Worm (Caenorhabditis elegans) whole organism, L1 larva: ENCODE measurements around the gene fbxb-105.

Experiments used
- F16B12.6 ChIP-seq: fragments of 150-350 bp; optimal IDR thresholded peaks from 2 replicates; lab custom pipeline; 2014; ENCODE audit warnings: missing biosample characterization, missing genetic modification characterization
- ama-1 ChIP-seq: fragments of 150-350 bp; optimal IDR thresholded peaks from 2 replicates; lab custom pipeline; 2014
- ceh-8 ChIP-seq: fragments of 200-800 bp; sonication (Bioruptor generic); optimal IDR thresholded peaks from 2 replicates; lab custom pipeline; 2018; ENCODE audit warnings: mild to moderate bottlenecking, missing genetic modification characterization, moderate library complexity, missing compliant biosample characterization
- ceh-82 ChIP-seq, 3 experiments: fragments of 150-350 bp in 1 of 3; sonication (generic microtip) in 2 of 3; optimal IDR thresholded peaks; 2 replicates each; lab custom pipeline; 2014 to 2017; ENCODE audit warnings: missing biosample characterization in 3 of 3, missing genetic modification characterization in 3 of 3
- ceh-90 ChIP-seq: sonication (generic microtip); optimal IDR thresholded peaks from 2 replicates; lab custom pipeline; 2016; ENCODE audit warnings: missing genetic modification characterization, missing compliant biosample characterization
- efl-1 ChIP-seq, 4 experiments: fragments of 150-350 bp; optimal IDR thresholded peaks in 3 of 4; peaks in 1 of 4; 1 replicate in 1 of 4; 2 replicates in 3 of 4; lab custom pipeline; 2014; ENCODE audit warnings: missing biosample characterization in 2 of 4, missing genetic modification characterization in 2 of 4, missing genetic modification reagents in 2 of 4
- egl-13 ChIP-seq: sonication (generic microtip); optimal IDR thresholded peaks from 2 replicates; lab custom pipeline; 2016; ENCODE audit warnings: missing genotype, missing genetic modification reagents, missing genetic modification characterization, missing compliant biosample characterization
- elt-3 ChIP-seq, 6 experiments: fragments of 150-350 bp in 1 of 6; sonication (generic microtip); optimal IDR thresholded peaks; 2 replicates each; lab custom pipeline; 2017 to 2018; ENCODE audit warnings: missing biosample characterization in 6 of 6, missing genetic modification characterization in 6 of 6, inconsistent platforms in 1 of 6
- fkh-10 ChIP-seq: sonication (generic microtip); optimal IDR thresholded peaks from 2 replicates; lab custom pipeline; 2017; ENCODE audit warnings: missing biosample characterization, missing genetic modification reagents, missing genetic modification characterization
- fos-1 ChIP-seq: fragments of 150-350 bp; optimal IDR thresholded peaks from 2 replicates; lab custom pipeline; 2014; ENCODE audit warnings: missing biosample characterization, missing genetic modification characterization
- grh-1 ChIP-seq: fragments of 200-800 bp; sonication (Bioruptor generic); IDR thresholded peaks from 2 replicates; pipeline ENCODE4 v1.3.6; 2022; ENCODE audit warnings: missing genetic modification reagents, missing genetic modification characterization, missing compliant biosample characterization
- hlh-17 ChIP-seq: fragments of 200-800 bp; sonication (Bioruptor generic); optimal IDR thresholded peaks from 2 replicates; lab custom pipeline; 2018; ENCODE audit warnings: missing genetic modification characterization, mild to moderate bottlenecking, missing compliant biosample characterization, moderate library complexity, borderline replicate concordance
- hpl-2 ChIP-seq: fragments of 150-350 bp; optimal IDR thresholded peaks from 2 replicates; lab custom pipeline; 2014; ENCODE audit warnings: missing biosample characterization, missing genetic modification reagents, missing genetic modification characterization
- jun-1 ChIP-seq: fragments of 150-350 bp; optimal IDR thresholded peaks from 2 replicates; lab custom pipeline; 2014; ENCODE audit warnings: missing biosample characterization, missing genetic modification reagents, missing genetic modification characterization
- lin-14 ChIP-seq: fragments of 200-800 bp; sonication (Bioruptor generic); optimal IDR thresholded peaks from 2 replicates; lab custom pipeline; 2018; ENCODE audit warnings: mild to moderate bottlenecking, missing genetic modification characterization, moderate library complexity, missing compliant biosample characterization
- mef-2 ChIP-seq: fragments of 150-350 bp; optimal IDR thresholded peaks from 2 replicates; lab custom pipeline; 2014; ENCODE audit warnings: missing biosample characterization, missing genetic modification characterization
- nhr-11 ChIP-seq: fragments of 150-350 bp; optimal IDR thresholded peaks from 2 replicates; lab custom pipeline; 2014; ENCODE audit warnings: missing biosample characterization, missing genetic modification characterization
- nhr-12 ChIP-seq: sonication (generic microtip); optimal IDR thresholded peaks from 2 replicates; lab custom pipeline; 2017; ENCODE audit warnings: missing biosample characterization, missing genetic modification characterization
- nhr-19 ChIP-seq: fragments of 200-800 bp; sonication (Bioruptor generic); conservative IDR thresholded peaks from 2 replicates; pipeline ENCODE4 v1.3.6; 2022; ENCODE audit warnings: missing genetic modification characterization, missing compliant biosample characterization
- nhr-20 ChIP-seq: sonication (generic microtip); optimal IDR thresholded peaks from 2 replicates; lab custom pipeline; 2016; ENCODE audit warnings: mild to moderate bottlenecking, missing genetic modification characterization, missing compliant biosample characterization
- nhr-76 ChIP-seq: sonication (generic microtip); optimal IDR thresholded peaks from 2 replicates; lab custom pipeline; 2017; ENCODE audit warnings: missing biosample characterization, missing genetic modification characterization
- nhr-84 ChIP-seq: sonication (generic microtip); optimal IDR thresholded peaks from 2 replicates; lab custom pipeline; 2017; ENCODE audit warnings: missing biosample characterization, missing genetic modification characterization
- nhr-85 ChIP-seq: sonication (generic microtip); peaks from one replicate; lab custom pipeline; 2016; ENCODE audit warnings: missing genetic modification characterization, inconsistent platforms, missing compliant biosample characterization
- pax-3 ChIP-seq: fragments of 200-800 bp; sonication (Bioruptor generic); optimal IDR thresholded peaks from 2 replicates; lab custom pipeline; 2018; ENCODE audit warnings: mild to moderate bottlenecking, missing genetic modification characterization, moderate library complexity, missing compliant biosample characterization
- pqm-1 ChIP-seq: sonication (generic microtip); optimal IDR thresholded peaks from 3 replicates; lab custom pipeline; 2017; ENCODE audit warnings: missing biosample characterization, missing genetic modification characterization
- snu-23 ChIP-seq: sonication (generic microtip); optimal IDR thresholded peaks from 2 replicates; lab custom pipeline; 2016; ENCODE audit warnings: missing genetic modification characterization, missing compliant biosample characterization
- sup-37 ChIP-seq: fragments of 200-800 bp; sonication (Bioruptor generic); optimal IDR thresholded peaks from 2 replicates; lab custom pipeline; 2018; ENCODE audit warnings: mild to moderate bottlenecking, missing genetic modification characterization, missing compliant biosample characterization
- swsn-7 ChIP-seq: sonication (generic microtip); optimal IDR thresholded peaks from 2 replicates; lab custom pipeline; 2016; ENCODE audit warnings: missing genetic modification characterization, missing compliant biosample characterization
- tlp-1 ChIP-seq: fragments of 150-350 bp; optimal IDR thresholded peaks from 2 replicates; lab custom pipeline; 2014; ENCODE audit warnings: missing biosample characterization, missing genetic modification characterization
- unc-62 ChIP-seq: fragments of 150-350 bp; optimal IDR thresholded peaks from 2 replicates; lab custom pipeline; 2014; ENCODE audit warnings: missing biosample characterization, missing genetic modification reagents, missing genetic modification characterization
- zag-1 ChIP-seq: fragments of 150-350 bp; optimal IDR thresholded peaks from 2 replicates; lab custom pipeline; 2014; ENCODE audit warnings: missing biosample characterization, missing genetic modification characterization

Gene fbxb-105

DNA sequence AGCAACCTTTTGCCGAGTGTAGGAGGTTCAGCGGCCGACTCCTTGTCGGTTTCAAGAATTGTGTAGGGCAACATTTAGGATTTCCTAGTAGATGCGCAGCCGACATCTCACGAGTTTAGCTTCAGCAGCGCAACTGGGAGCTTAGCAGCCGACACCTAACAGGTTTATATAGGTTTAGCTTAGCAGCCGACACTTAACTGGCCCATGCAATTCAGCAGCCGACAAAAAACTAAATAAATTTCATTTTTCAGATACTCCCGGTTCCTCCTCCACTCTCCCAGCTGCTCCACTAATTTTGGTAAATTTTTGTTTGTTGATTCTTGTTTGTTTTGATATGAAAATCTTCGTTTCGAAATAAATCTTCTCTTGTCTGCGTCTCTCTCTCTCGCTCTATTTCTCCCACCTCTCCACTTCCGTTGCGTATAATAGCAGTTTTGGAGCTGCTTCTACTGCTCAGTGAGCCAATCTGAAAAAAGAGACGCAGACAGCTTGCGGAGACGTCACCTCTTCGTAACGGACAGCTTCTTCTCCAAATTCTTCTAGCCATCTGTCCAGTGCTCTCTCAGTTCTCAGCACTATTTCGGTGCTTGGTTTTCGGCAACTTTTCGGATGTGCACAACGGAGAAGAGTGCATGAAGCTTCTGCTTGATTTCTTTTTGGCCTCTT, 22.6 kb downstream of the fbxb-105 start (continued):
- TF ChIP-seq hlh-17 (GFP tag; lab: Kevin White, UChicago) (no peak), egl-13 (peak; percentile 79), grh-1 (GFP tag; lab: Robert Waterston, UW) (no peak), snu-23 (GFP tag; lab: Kevin White, UChicago) (peak; percentile 55), lin-14 (GFP tag; lab: Kevin White, UChicago) (peak; percentile 95), fkh-10 (GFP tag; lab: Kevin White, UChicago) (peak; percentile 88), hpl-2 (GFP tag; lab: Kevin White, UChicago) (no peak), nhr-85 (tag; lab: Kevin White, UChicago) (no peak), elt-3 (tag; optimal IDR thresholded peaks at IDR 0.05; lab: Kevin White, UChicago) (no peak), tlp-1 (tag; lab: Kevin White, UChicago) (no peak), ama-1 (lab: Kevin White, UChicago) (no peak), fos-1 (tag; lab: Kevin White, UChicago) (peak; percentile 54), nhr-20 (no peak), sup-37 (GFP tag; lab: Kevin White, UChicago) (peak; percentile 11)

DNA sequence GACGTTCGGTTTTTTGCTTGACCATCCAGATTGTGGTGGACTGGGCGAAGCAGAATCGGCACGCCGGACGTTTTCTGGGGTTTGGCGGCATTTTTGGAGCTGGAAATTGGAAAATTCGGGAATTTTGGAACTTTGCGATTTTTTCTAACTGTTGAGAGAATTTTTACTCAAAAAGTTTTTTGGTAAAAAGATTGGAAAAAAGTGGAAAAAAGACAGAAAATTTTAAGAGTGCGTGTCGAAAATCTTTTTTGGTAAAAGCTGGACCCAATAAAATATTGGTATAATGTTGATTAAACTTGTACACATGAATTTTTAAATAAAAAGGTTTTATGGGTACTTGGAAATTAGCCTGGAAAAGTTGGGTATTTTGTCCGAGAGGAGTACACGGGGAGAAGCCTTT, 28.4 kb downstream of the fbxb-105 start, which contains the start of gene T05A8.7:
Gene T05A8.7 (minus strand): TSS at position 101 of the 400 bp plus-strand sequence.
- TF ChIP-seq unc-62 (GFP tag; lab: Kevin White, UChicago): no peak
- TF ChIP-seq fos-1 (tag; lab: Kevin White, UChicago): no peak
- TF ChIP-seq fkh-10 (GFP tag; lab: Kevin White, UChicago): no peak
- no peak for TF ChIP-seq nhr-76
- no peak for TF ChIP-seq nhr-19 (GFP tag; lab: Robert Waterston, UW)
- TF ChIP-seq, all 84 proteins: peak for 0

DNA sequence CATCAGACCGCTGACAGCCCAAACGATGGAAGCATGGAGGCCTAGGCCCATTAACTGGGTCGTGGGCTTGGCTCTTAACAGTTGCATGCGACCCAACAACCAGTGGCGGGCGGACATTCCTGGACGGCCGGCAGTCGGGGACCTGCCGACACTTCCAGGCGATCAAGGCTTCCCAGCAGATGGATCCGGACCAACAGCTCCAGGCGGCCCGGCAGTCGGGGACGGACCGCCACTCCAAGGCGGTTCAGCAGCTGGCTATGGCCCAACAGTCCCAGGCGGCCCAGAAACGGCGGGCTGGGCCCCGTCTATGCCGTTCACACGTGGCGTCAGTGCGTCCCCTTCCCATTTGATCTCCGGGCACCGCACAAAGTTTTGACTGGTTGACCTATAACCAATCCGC, 29.3 kb downstream of the fbxb-105 start:
- TF ChIP-seq ceh-8 (GFP tag; lab: Kevin White, UChicago) (peak; percentile 21), nhr-12 (tag; lab: Kevin White, UChicago) (no peak)
- TF ChIP-seq, all 84 proteins: peak for 1

DNA sequence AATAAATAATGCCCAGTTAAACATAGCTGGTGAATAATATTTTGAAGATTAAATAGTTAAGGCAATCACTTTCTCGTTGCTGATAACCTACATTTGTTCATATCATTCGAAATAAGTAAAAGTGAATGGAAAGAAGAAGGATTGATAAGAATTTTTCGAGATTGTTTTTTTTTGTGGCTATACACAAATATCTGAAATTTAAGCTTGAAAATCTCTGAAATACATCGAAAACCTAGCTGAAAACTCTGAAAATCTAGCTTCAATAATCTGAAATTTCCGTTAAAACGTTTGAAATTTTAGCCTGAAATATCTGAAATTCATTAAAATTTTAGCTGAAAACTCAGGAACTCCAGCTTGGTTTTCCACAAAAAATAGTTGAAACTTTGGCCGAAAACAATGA, 31.1 kb downstream of the fbxb-105 start, which contains the start of gene T05A8.6:
Gene T05A8.6 (minus strand): TSS at position 101 of the 400 bp plus-strand sequence.
- no peak for TF ChIP-seq jun-1 (tag; lab: Kevin White, UChicago)
- TF ChIP-seq fos-1 (tag; lab: Kevin White, UChicago): no peak
- TF ChIP-seq ceh-90: no peak
- no peak for TF ChIP-seq nhr-84
- TF ChIP-seq fkh-10 (GFP tag; lab: Kevin White, UChicago): no peak
- no peak for TF ChIP-seq ceh-82 (tag; optimal IDR thresholded peaks at IDR 0.05; lab: Kevin White, UChicago)
- no peak for TF ChIP-seq F16B12.6 (tag; lab: Kevin White, UChicago)

DNA sequence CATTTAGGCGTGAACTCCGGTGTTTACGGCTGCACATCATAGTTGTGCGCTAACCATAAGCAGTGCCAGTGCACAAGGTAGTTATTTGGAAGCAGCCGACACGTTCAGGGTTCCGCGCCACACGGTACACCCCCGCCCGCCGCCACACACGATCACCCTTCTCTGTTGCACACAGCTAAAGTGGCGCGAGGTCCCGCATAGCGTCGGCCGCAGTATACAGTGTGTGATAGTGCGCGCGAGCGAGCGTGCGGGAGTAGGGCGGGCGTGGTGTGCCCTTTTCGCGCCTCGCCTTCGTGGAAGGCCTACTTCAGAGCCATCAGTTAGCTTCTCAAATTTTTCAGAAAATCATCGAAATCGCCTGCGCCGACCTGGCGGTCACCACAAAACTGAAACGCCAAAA, 33.8 kb downstream of the fbxb-105 start:
- TF ChIP-seq mef-2 (tag; lab: Kevin White, UChicago) (no peak), hpl-2 (GFP tag; lab: Kevin White, UChicago) (no peak), swsn-7 (no peak), pqm-1 (tag; lab: Kevin White, UChicago) (no peak), pax-3 (tag; lab: Kevin White, UChicago) (no peak), efl-1 (optimal IDR thresholded peaks at IDR 0.05; lab: Kevin White, UChicago) (no peak), efl-1 (GFP tag; optimal IDR thresholded peaks at IDR 0.05 in 1 of 2; lab: Kevin White, UChicago) (peak in 1 of 2 experiments; percentile 68), zag-1 (tag; lab: Kevin White, UChicago) (no peak), nhr-11 (tag; lab: Kevin White, UChicago) (no peak)
